Worm (Caenorhabditis elegans): ENCODE results near the gene ran-5.
A peak's percentile ranks its signal among the peaks of the same experiment; 100 is the strongest.
"Not testable (repeated sequence)": the region's sequence is repeated elsewhere in the genome, so short reads cannot be mapped to it uniquely, and the experiment has no call there.

Gene ran-5

ce11 chrII:6010544-6010943, 37.4 kb upstream of the ran-5 start, which contains the start of gene ins-20:
Gene ins-20 (plus strand): TSS chrII:6010844.
- TF ChIP-seq ets-5 (GFP tag; IDR thresholded peaks at IDR 0.05) (no peak), lin-15B (tag; optimal IDR thresholded peaks at IDR 0.05) (no peak)

- not testable (repeated sequence) for TF ChIP-seq lir-3 (tag; optimal IDR thresholded peaks at IDR 0.05; ENCODE audit: poor library complexity); efl-3 (GFP tag; optimal IDR thresholded peaks at IDR 0.05); Y116A8C.19 (tag; optimal IDR thresholded peaks at IDR 0.05; ENCODE audit: borderline replicate concordance)
These were observed 33.9 kb upstream of the ran-5 start, which contains the start of gene ZK84.2 for ce11 chrII:6014057-6014456. Gene ZK84.2 (plus strand): TSS chrII:6014357.

ce11 chrII:6016410-6016809, 31.5 kb upstream of the ran-5 start, which contains the start of gene ZK84.5:
Gene ZK84.5 (minus strand): TSS chrII:6016510.
- TF ChIP-seq nhr-237 (tag; optimal IDR thresholded peaks at IDR 0.05) (no peak), hlh-17 (GFP tag; optimal IDR thresholded peaks at IDR 0.05; ENCODE audit: borderline replicate concordance) (no peak), C04F5.9 (tag; optimal IDR thresholded peaks at IDR 0.05) (no peak), unc-98 (GFP tag; IDR thresholded peaks at IDR 0.05) (no peak), nhr-20 (tag; optimal IDR thresholded peaks at IDR 0.05) (no peak), nhr-12 (tag; optimal IDR thresholded peaks at IDR 0.05) (no peak), isw-1 (GFP tag; IDR thresholded peaks at IDR 0.05) (no peak), sox-4 (tag; optimal IDR thresholded peaks at IDR 0.05) (no peak), ztf-4 (tag; optimal IDR thresholded peaks at IDR 0.05) (no peak), aha-1 (tag; optimal IDR thresholded peaks at IDR 0.05) (no peak), nhr-85 (tag) (no peak), efl-1 (optimal IDR thresholded peaks at IDR 0.05) (no peak), efl-1 (GFP tag; optimal IDR thresholded peaks at IDR 0.05 in 1 of 2) (no peak), egl-27 (tag; optimal IDR thresholded peaks at IDR 0.05) (no peak), nhr-28 (tag; optimal IDR thresholded peaks at IDR 0.05) (no peak), rnt-1 (tag; optimal IDR thresholded peaks at IDR 0.05) (no peak), sptf-1 (tag; optimal IDR thresholded peaks at IDR 0.05) (no peak), unc-130 (tag; optimal IDR thresholded peaks at IDR 0.05) (no peak), unc-86 (tag; optimal IDR thresholded peaks at IDR 0.05) (no peak), ceh-90 (tag; optimal IDR thresholded peaks at IDR 0.05) (no peak), lin-14 (GFP tag; optimal IDR thresholded peaks at IDR 0.05) (no peak)

- TF ChIP-seq grh-1 (GFP tag; IDR thresholded peaks at IDR 0.05), result no peak
- no peak for TF ChIP-seq lin-15B (tag; optimal IDR thresholded peaks at IDR 0.05)
- no peak for TF ChIP-seq swsn-7 (tag; optimal IDR thresholded peaks at IDR 0.05)
- no peak for TF ChIP-seq nhr-11 (tag; optimal IDR thresholded peaks at IDR 0.05)
- TF ChIP-seq dsc-1 (tag; optimal IDR thresholded peaks at IDR 0.05), result no peak
- TF ChIP-seq blmp-1 (tag; optimal IDR thresholded peaks at IDR 0.05), result no peak
- TF ChIP-seq efl-1 (optimal IDR thresholded peaks at IDR 0.05), result no peak
- TF ChIP-seq efl-1 (GFP tag; optimal IDR thresholded peaks at IDR 0.05 in 1 of 2), result no peak
- TF ChIP-seq ces-1 (GFP tag; optimal IDR thresholded peaks at IDR 0.05), result no peak
- no peak for TF ChIP-seq unc-98 (GFP tag; IDR thresholded peaks at IDR 0.05)
- TF ChIP-seq isw-1 (GFP tag; IDR thresholded peaks at IDR 0.05), result no peak
- no peak for TF ChIP-seq ceh-90 (tag; optimal IDR thresholded peaks at IDR 0.05)
- no peak for TF ChIP-seq zag-1 (tag; optimal IDR thresholded peaks at IDR 0.05)
- TF ChIP-seq nhr-90 (tag; optimal IDR thresholded peaks at IDR 0.05; ENCODE audit: poor library complexity), result no peak
- no peak for TF ChIP-seq egl-27 (tag; optimal IDR thresholded peaks at IDR 0.05)
- TF ChIP-seq alr-1 (tag; optimal IDR thresholded peaks at IDR 0.05; ENCODE audit: borderline replicate concordance), result no peak
- no peak for TF ChIP-seq unc-130 (tag; optimal IDR thresholded peaks at IDR 0.05)
- no peak for TF ChIP-seq unc-30 (tag; optimal IDR thresholded peaks at IDR 0.05)
These were observed 27.6 kb upstream of the ran-5 start, which contains the start of gene ZK84.1 for ce11 chrII:6020353-6020752. Gene ZK84.1 (plus strand): TSS chrII:6020653.

- no peak for TF ChIP-seq C34B4.2 (tag; optimal IDR thresholded peaks at IDR 0.05)
- peak; percentile 30 for TF ChIP-seq ceh-8 (GFP tag; optimal IDR thresholded peaks at IDR 0.05)
These were observed 25.3 kb upstream of the ran-5 start for ce11 chrII:6022596-6022995.
